Fruit fly (Drosophila melanogaster) whole organism, prepupa: Measurements from ENCODE around the gene CG1571.

Experiments used
- CG15336 ChIP-seq: fragments of 200-800 bp; sonication (Bioruptor generic); IDR thresholded peaks from 2 replicates; pipeline ENCODE4 v1.3.6; 2022; ENCODE audit warnings: missing biosample characterization, missing genetic modification characterization
- CG32006 ChIP-seq: fragments of 200-800 bp; sonication (Bioruptor generic); optimal IDR thresholded peaks from 3 replicates; lab custom pipeline; 2017; ENCODE audit warnings: missing biosample characterization, mild to moderate bottlenecking, missing genetic modification characterization
- CG4318 ChIP-seq: fragments of 200-800 bp; sonication (Bioruptor generic); optimal IDR thresholded peaks from 3 replicates; lab custom pipeline; 2017; ENCODE audit warnings: missing biosample characterization, mild to moderate bottlenecking, missing genetic modification characterization
- CG6163 ChIP-seq: fragments of 200-800 bp; sonication (Bioruptor generic); IDR thresholded peaks from 3 replicates; pipeline ENCODE4 v1.3.6; 2022; ENCODE audit warnings: missing biosample characterization, missing genetic modification characterization
- OdsH ChIP-seq: fragments of 200-800 bp; sonication (Bioruptor generic); optimal IDR thresholded peaks from 3 replicates; lab custom pipeline; 2016; ENCODE audit warnings: missing biosample characterization, missing genetic modification characterization
- Smox ChIP-seq: fragments of 200-800 bp; sonication (Bioruptor generic); optimal IDR thresholded peaks from 3 replicates; lab custom pipeline; 2016; ENCODE audit warnings: missing biosample characterization, missing genetic modification characterization
- dac ChIP-seq: fragments of 200-800 bp; sonication (Bioruptor generic); optimal IDR thresholded peaks from 2 replicates; lab custom pipeline; 2017; ENCODE audit warnings: missing biosample characterization, mild to moderate bottlenecking, missing genetic modification characterization
- fkh ChIP-seq: fragments of 200-800 bp; sonication (Bioruptor generic); optimal IDR thresholded peaks from 3 replicates; lab custom pipeline; 2017; ENCODE audit warnings: missing biosample characterization, mild to moderate bottlenecking, missing genetic modification characterization, moderate library complexity
- net ChIP-seq: fragments of 200-800 bp; sonication (Bioruptor generic); optimal IDR thresholded peaks from 3 replicates; lab custom pipeline; 2016; ENCODE audit warnings: missing biosample characterization, missing genetic modification characterization

dm6 chrX:8087113-8087512 is 11.4 kb downstream of the CG1571 start, which contains the start of gene CG2256:
- TF ChIP-seq CG6163 (GFP tag; lab: Robert Waterston, UW) = no peak
- TF ChIP-seq OdsH (GFP tag; lab: Kevin White, UChicago) = no peak
- no peak for TF ChIP-seq CG4318 (GFP tag; lab: Kevin White, UChicago)
- no peak for TF ChIP-seq Smox (GFP tag; lab: Kevin White, UChicago)
- TF ChIP-seq CG32006 (GFP tag; lab: Kevin White, UChicago) = no peak
- no peak for TF ChIP-seq dac (GFP tag; lab: Kevin White, UChicago)
- TF ChIP-seq CG15336 (GFP tag; lab: Robert Waterston, UW) = no peak
- TF ChIP-seq net = no peak
- TF ChIP-seq fkh (GFP tag; lab: Kevin White, UChicago) = no peak
